Fruit fly (Drosophila melanogaster): ENCODE measurements around the gene CG7739.

- no peak for TF ChIP-seq ttk (optimal IDR thresholded peaks at IDR 0.05)
- no peak for TF ChIP-seq psq (optimal IDR thresholded peaks at IDR 0.05)
- no peak for TF ChIP-seq Sin3A (optimal IDR thresholded peaks at IDR 0.05)
- no peak for TF ChIP-seq insv (optimal IDR thresholded peaks at IDR 0.05)
- no peak for TF ChIP-seq h (optimal IDR thresholded peaks at IDR 0.05)
These were observed 49.1 kb downstream of the CG7739 start for dm6 chr3L:15513726-15514125.
